Comparison of ENCODE assay signal across 6 fruit fly cellular contexts in the genomic region with DNA sequence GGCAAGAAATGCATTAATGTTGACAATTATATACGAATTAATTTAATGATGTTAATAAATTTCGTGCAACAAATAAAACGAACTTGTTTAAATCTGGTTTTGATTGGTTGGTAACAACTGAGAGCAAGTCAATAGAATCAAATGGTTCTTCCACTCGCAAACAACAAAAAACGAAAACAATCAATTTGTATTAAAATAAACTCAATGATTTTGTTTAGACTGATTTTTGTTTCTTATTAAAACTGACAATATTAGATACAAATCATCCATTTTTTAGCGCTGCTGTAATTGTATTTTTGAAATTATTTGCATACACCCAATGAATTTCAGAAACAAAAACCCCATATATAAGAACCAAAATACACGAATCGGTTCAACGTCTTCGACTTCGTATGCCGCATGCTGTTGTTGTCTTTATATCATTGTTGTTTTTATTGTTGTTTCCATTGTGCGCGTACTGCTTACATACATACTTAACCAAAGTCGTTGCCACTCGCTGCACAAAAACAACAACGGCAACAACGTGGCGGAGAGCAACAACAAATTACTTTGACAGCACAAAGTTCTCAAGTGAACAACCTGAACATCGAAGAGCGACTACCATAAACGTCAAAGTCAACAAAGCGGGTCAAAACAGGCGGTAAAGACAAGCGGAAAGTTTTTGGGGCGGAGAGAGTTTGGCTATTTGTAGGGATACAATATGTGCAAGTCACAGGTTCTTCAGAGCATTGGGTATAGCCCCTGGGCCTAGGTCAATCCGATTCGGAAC.
A peak's percentile ranks its signal among the peaks of the same experiment; 100 is the strongest.
TF ChIP-seq lines count a peak whose summit lies in the region.

No protein-coding gene starts in this region.

- TF ChIP-seq CTCF in whole organism, embryonic (GFP tag; optimal IDR thresholded peaks at IDR 0.05; lab: Kevin White, UChicago): no peak

TF ChIP-seq in whole organism, 6 proteins besides CTCF, POLR2A, EP300 and RAD21:
- TF ChIP-seq EcR (GFP tag; optimal IDR thresholded peaks at IDR 0.05; lab: Kevin White, UChicago) (peak; percentile 54 to 60), pan (optimal IDR thresholded peaks at IDR 0.05; lab: Kevin White, UChicago) (no peak), CG8478 (optimal IDR thresholded peaks at IDR 0.05; lab: Kevin White, UChicago) (no peak), Dll (optimal IDR thresholded peaks at IDR 0.05; lab: Kevin White, UChicago) (no peak), psq (optimal IDR thresholded peaks at IDR 0.05; lab: Kevin White, UChicago) (no peak)

TF ChIP-seq in whole organism, adult, 20 proteins besides CTCF, POLR2A, EP300 and RAD21:
- TF ChIP-seq Clk (GFP tag; optimal IDR thresholded peaks at IDR 0.05; lab: Kevin White, UChicago) (no peak), CG5204 (GFP tag; optimal IDR thresholded peaks at IDR 0.05; lab: Kevin White, UChicago) (no peak), tj (GFP tag; optimal IDR thresholded peaks at IDR 0.05; lab: Kevin White, UChicago) (peak; percentile 17), CG7101 (tag; optimal IDR thresholded peaks at IDR 0.05; lab: Kevin White, UChicago) (no peak), CG7045 (GFP tag; optimal IDR thresholded peaks at IDR 0.05; lab: Kevin White, UChicago) (no peak), cnc (optimal IDR thresholded peaks at IDR 0.05; lab: Kevin White, UChicago) (peak in 1 of 2 experiments; percentile 72)

TF ChIP-seq in whole organism, embryonic, 481 proteins besides CTCF, POLR2A, EP300 and RAD21 (continues in another document):
- TF ChIP-seq CG17568 (GFP tag; optimal IDR thresholded peaks at IDR 0.05; lab: Kevin White, UChicago): peak; percentile 20
- TF ChIP-seq CG6813 (GFP tag; optimal IDR thresholded peaks at IDR 0.05; lab: Kevin White, UChicago): no peak
- no peak for TF ChIP-seq CG15011 (GFP tag; optimal IDR thresholded peaks at IDR 0.05; lab: Kevin White, UChicago)
- TF ChIP-seq CG16779 (GFP tag; IDR thresholded peaks at IDR 0.05; lab: Robert Waterston, UW): 0 out of 2 replicates have a peak, but pooled peaks have one; percentile 7
- TF ChIP-seq so (GFP tag; IDR thresholded peaks at IDR 0.05; lab: Robert Waterston, UW): 0 out of 3 replicates have a peak, but pooled peaks have one; percentile 14
- TF ChIP-seq Hr78 (GFP tag; optimal IDR thresholded peaks at IDR 0.05; lab: Kevin White, UChicago): peak in 1 of 2 experiments; percentile 34
- 0 out of 4 replicates have a peak, but pooled peaks have one; percentile 32 for TF ChIP-seq chinmo (GFP tag; IDR thresholded peaks at IDR 0.05; lab: Robert Waterston, UW; ENCODE audit: partially characterized antibody)
- TF ChIP-seq nau (GFP tag; optimal IDR thresholded peaks at IDR 0.05; lab: Kevin White, UChicago): no peak
- TF ChIP-seq p53 (GFP tag; optimal IDR thresholded peaks at IDR 0.05; lab: Kevin White, UChicago): no peak
- TF ChIP-seq Deaf1 (tag; optimal IDR thresholded peaks at IDR 0.05; lab: Kevin White, UChicago): peak; percentile 2
- TF ChIP-seq CG4360 (GFP tag; IDR thresholded peaks at IDR 0.05; lab: Robert Waterston, UW): peak; percentile 73
- TF ChIP-seq Sin3A (optimal IDR thresholded peaks at IDR 0.05; lab: Kevin White, UChicago): no peak
- no peak for TF ChIP-seq H2.0 (GFP tag; IDR thresholded peaks at IDR 0.05; lab: Robert Waterston, UW)
- no peak for TF ChIP-seq CG3281 (GFP tag; optimal IDR thresholded peaks at IDR 0.05; lab: Kevin White, UChicago)
- TF ChIP-seq CG2875 (GFP tag; optimal IDR thresholded peaks at IDR 0.05; lab: Kevin White, UChicago): no peak
- 0 out of 3 replicates have a peak, but pooled peaks have one; percentile 39 for TF ChIP-seq CG2199 (GFP tag; IDR thresholded peaks at IDR 0.05; lab: Robert Waterston, UW)

TF ChIP-seq in whole organism, prepupa, 60 proteins besides CTCF, POLR2A, EP300 and RAD21:
- no peak for TF ChIP-seq net (GFP tag; optimal IDR thresholded peaks at IDR 0.05; lab: Kevin White, UChicago)
- no peak for TF ChIP-seq dsx (GFP tag; optimal IDR thresholded peaks at IDR 0.05; lab: Kevin White, UChicago; ENCODE audit: poor library complexity, severe bottlenecking)
- peak; percentile 29 for TF ChIP-seq esn (GFP tag; optimal IDR thresholded peaks at IDR 0.05; lab: Kevin White, UChicago)
- peak; percentile 50 for TF ChIP-seq Met (GFP tag; optimal IDR thresholded peaks at IDR 0.05; lab: Kevin White, UChicago)
- TF ChIP-seq topi (GFP tag; optimal IDR thresholded peaks at IDR 0.05; lab: Kevin White, UChicago): peak; percentile 55
- TF ChIP-seq svp (GFP tag; lab: Kevin White, UChicago): peak; percentile 73
- TF ChIP-seq cyc (GFP tag; optimal IDR thresholded peaks at IDR 0.05; lab: Kevin White, UChicago): peak; percentile 36
- peak; percentile 50 for TF ChIP-seq fkh (GFP tag; optimal IDR thresholded peaks at IDR 0.05; lab: Kevin White, UChicago)
- peak; percentile 17 for TF ChIP-seq CG31627 (GFP tag; optimal IDR thresholded peaks at IDR 0.05; lab: Kevin White, UChicago)
- peak; percentile 13 for TF ChIP-seq Eip78C (GFP tag; lab: Kevin White, UChicago)

TF ChIP-seq in whole organism, pupa, 21 proteins besides CTCF, POLR2A, EP300 and RAD21:
- TF ChIP-seq EcR (GFP tag; optimal IDR thresholded peaks at IDR 0.05; lab: Kevin White, UChicago) (peak; percentile 81), CG10348 (GFP tag; IDR thresholded peaks at IDR 0.05; lab: Robert Waterston, UW) (no peak)

TF ChIP-seq in whole organism, wandering third instar larva, 38 proteins besides CTCF, POLR2A, EP300 and RAD21:
- TF ChIP-seq pan (optimal IDR thresholded peaks at IDR 0.05; lab: Kevin White, UChicago) (no peak), usp (GFP tag; optimal IDR thresholded peaks at IDR 0.05; lab: Kevin White, UChicago) (no peak), Hnf4 (GFP tag; optimal IDR thresholded peaks at IDR 0.05; lab: Kevin White, UChicago) (peak; percentile 7), jim (GFP tag; optimal IDR thresholded peaks at IDR 0.05; lab: Kevin White, UChicago) (no peak), Dif (GFP tag; optimal IDR thresholded peaks at IDR 0.05; lab: Kevin White, UChicago; ENCODE audit: partially characterized antibody) (no peak), Jra (GFP tag; optimal IDR thresholded peaks at IDR 0.05; lab: Kevin White, UChicago) (no peak), dmrt93B (GFP tag; optimal IDR thresholded peaks at IDR 0.05; lab: Kevin White, UChicago) (no peak), ey (GFP tag; optimal IDR thresholded peaks at IDR 0.05; lab: Kevin White, UChicago) (peak; percentile 21), Hr83 (GFP tag; optimal IDR thresholded peaks at IDR 0.05; lab: Kevin White, UChicago; ENCODE audit: poor library complexity, severe bottlenecking) (no peak), dsf (GFP tag; optimal IDR thresholded peaks at IDR 0.05; lab: Kevin White, UChicago; ENCODE audit: borderline replicate concordance) (no peak), br (GFP tag; optimal IDR thresholded peaks at IDR 0.05; lab: Kevin White, UChicago) (peak; percentile 5), rgr (GFP tag; optimal IDR thresholded peaks at IDR 0.05; lab: Kevin White, UChicago) (no peak), Mio (GFP tag; optimal IDR thresholded peaks at IDR 0.05; lab: Kevin White, UChicago) (no peak), Sp1 (GFP tag; optimal IDR thresholded peaks at IDR 0.05; lab: Kevin White, UChicago) (peak; percentile 12), foxo (GFP tag; optimal IDR thresholded peaks at IDR 0.05; lab: Kevin White, UChicago) (peak; percentile 35 to 56), HLH106 (tag; optimal IDR thresholded peaks at IDR 0.05; lab: Kevin White, UChicago) (peak; percentile 40), tai (GFP tag; optimal IDR thresholded peaks at IDR 0.05; lab: Kevin White, UChicago) (no peak), Myc (optimal IDR thresholded peaks at IDR 0.05; lab: Kevin White, UChicago) (no peak), sv (GFP tag; optimal IDR thresholded peaks at IDR 0.05; lab: Kevin White, UChicago) (no peak), h (GFP tag; optimal IDR thresholded peaks at IDR 0.05; lab: Kevin White, UChicago) (peak; percentile 17), brk (GFP tag; optimal IDR thresholded peaks at IDR 0.05; lab: Kevin White, UChicago) (no peak), Rel (GFP tag; optimal IDR thresholded peaks at IDR 0.05; lab: Kevin White, UChicago) (no peak), Rel (tag; optimal IDR thresholded peaks at IDR 0.05; lab: Kevin White, UChicago) (peak; percentile 15), sage (GFP tag; optimal IDR thresholded peaks at IDR 0.05; lab: Kevin White, UChicago) (no peak)
